Worm (Caenorhabditis elegans) whole organism, L1 larva: ENCODE measurements around the gene srh-80.
A peak's percentile ranks its signal among the peaks of the same experiment; 100 is the strongest.
"Not testable (repeated sequence)": the region's sequence is repeated elsewhere in the genome, so short reads cannot be mapped to it uniquely, and the experiment has no call there.

ENCODE experiments used
- C16A3.4 ChIP-seq: fragments of 150-350 bp; optimal IDR thresholded peaks from 2 replicates; lab custom pipeline; 2014; ENCODE audit warnings: missing biosample characterization, missing genetic modification characterization
- C34B4.2 ChIP-seq: sonication (generic microtip); optimal IDR thresholded peaks from 2 replicates; lab custom pipeline; 2017; ENCODE audit warnings: mild to moderate bottlenecking, missing genetic modification characterization, missing compliant biosample characterization
- aha-1 ChIP-seq: fragments of 150-350 bp; optimal IDR thresholded peaks from 2 replicates; lab custom pipeline; 2014; ENCODE audit warnings: missing biosample characterization, missing genetic modification characterization
- alr-1 ChIP-seq: fragments of 200-800 bp; sonication (Bioruptor generic); optimal IDR thresholded peaks from 2 replicates; lab custom pipeline; 2018; ENCODE audit warnings: borderline replicate concordance, mild to moderate bottlenecking, missing genetic modification characterization, missing compliant biosample characterization
- aly-2 ChIP-seq: fragments of 150-350 bp; optimal IDR thresholded peaks from 2 replicates; lab custom pipeline; 2014; ENCODE audit warnings: missing biosample characterization, missing genetic modification characterization
- ceh-88 ChIP-seq: fragments of 200-800 bp; sonication (Bioruptor generic); IDR thresholded peaks from 2 replicates; pipeline ENCODE4 v1.3.6; 2022; ENCODE audit warnings: missing genetic modification characterization, missing compliant biosample characterization
- ceh-90 ChIP-seq: sonication (generic microtip); optimal IDR thresholded peaks from 2 replicates; lab custom pipeline; 2016; ENCODE audit warnings: missing genetic modification characterization, missing compliant biosample characterization
- dpl-1 ChIP-seq, 3 experiments: fragments of 150-350 bp in 2 of 3; sonication (generic microtip) in 1 of 3; optimal IDR thresholded peaks; 2 replicates each; lab custom pipeline; 2014 to 2017; ENCODE audit warnings: missing biosample characterization in 3 of 3, missing genetic modification characterization in 3 of 3, missing genetic modification reagents in 3 of 3
- efl-1 ChIP-seq, 4 experiments: fragments of 150-350 bp; optimal IDR thresholded peaks in 3 of 4; peaks in 1 of 4; 1 replicate in 1 of 4; 2 replicates in 3 of 4; lab custom pipeline; 2014; ENCODE audit warnings: missing biosample characterization in 2 of 4, missing genetic modification characterization in 2 of 4, missing genetic modification reagents in 2 of 4
- efl-3 ChIP-seq: fragments of 200-800 bp; sonication (Bioruptor generic); optimal IDR thresholded peaks from 2 replicates; lab custom pipeline; 2018; ENCODE audit warnings: mild to moderate bottlenecking, missing genetic modification characterization, missing compliant biosample characterization
- egl-27 ChIP-seq, 2 experiments: fragments of 150-350 bp in 1 of 2; sonication (generic microtip); optimal IDR thresholded peaks; 3 replicates each; lab custom pipeline; 2017 to 2018; ENCODE audit warnings: missing biosample characterization in 2 of 2, missing genetic modification characterization in 2 of 2, missing genetic modification reagents in 2 of 2
- fkh-10 ChIP-seq: sonication (generic microtip); optimal IDR thresholded peaks from 2 replicates; lab custom pipeline; 2017; ENCODE audit warnings: missing biosample characterization, missing genetic modification reagents, missing genetic modification characterization
- hlh-17 ChIP-seq: fragments of 200-800 bp; sonication (Bioruptor generic); optimal IDR thresholded peaks from 2 replicates; lab custom pipeline; 2018; ENCODE audit warnings: missing genetic modification characterization, mild to moderate bottlenecking, missing compliant biosample characterization, moderate library complexity, borderline replicate concordance
- hlh-4 ChIP-seq: sonication (generic microtip); optimal IDR thresholded peaks from 2 replicates; lab custom pipeline; 2016; ENCODE audit warnings: mild to moderate bottlenecking, missing genetic modification characterization, missing compliant biosample characterization
- irx-1 ChIP-seq: sonication (generic microtip); optimal IDR thresholded peaks from 2 replicates; lab custom pipeline; 2016; ENCODE audit warnings: missing genetic modification characterization, missing compliant biosample characterization
- isw-1 ChIP-seq: fragments of 200-800 bp; sonication (Bioruptor generic); IDR thresholded peaks from 2 replicates; pipeline ENCODE4 v1.3.6; 2022; ENCODE audit warnings: missing genetic modification characterization, missing compliant biosample characterization
- jun-1 ChIP-seq: fragments of 150-350 bp; optimal IDR thresholded peaks from 2 replicates; lab custom pipeline; 2014; ENCODE audit warnings: missing biosample characterization, missing genetic modification reagents, missing genetic modification characterization
- lin-13 ChIP-seq: fragments of 150-350 bp; optimal IDR thresholded peaks from 2 replicates; lab custom pipeline; 2014; ENCODE audit warnings: missing biosample characterization, missing genetic modification reagents, missing genetic modification characterization
- lin-15B ChIP-seq: fragments of 150-350 bp; sonication (generic microtip); optimal IDR thresholded peaks from 3 replicates; lab custom pipeline; 2014; ENCODE audit warnings: missing biosample characterization, missing genetic modification characterization
- lin-35 ChIP-seq, 2 experiments: fragments of 150-350 bp; optimal IDR thresholded peaks; 2 replicates each; lab custom pipeline; 2014; ENCODE audit warnings: missing biosample characterization in 2 of 2, missing genetic modification characterization in 2 of 2, missing genetic modification reagents in 2 of 2
- lin-39 ChIP-seq: fragments of 150-350 bp; optimal IDR thresholded peaks from 2 replicates; lab custom pipeline; 2014; ENCODE audit warnings: missing biosample characterization, missing genetic modification reagents, missing genetic modification characterization
- lir-3 ChIP-seq: sonication (generic microtip); optimal IDR thresholded peaks from 2 replicates; lab custom pipeline; 2016; ENCODE audit warnings: mild to moderate bottlenecking, missing genetic modification characterization, moderate library complexity, missing compliant biosample characterization; ENCODE audit not compliant: poor library complexity
- lsy-2 ChIP-seq, 2 experiments: fragments of 150-350 bp; optimal IDR thresholded peaks; 2 replicates each; lab custom pipeline; 2014; ENCODE audit warnings: missing biosample characterization in 2 of 2, missing genetic modification characterization in 2 of 2
- mep-1 ChIP-seq: fragments of 150-350 bp; optimal IDR thresholded peaks from 2 replicates; lab custom pipeline; 2014; ENCODE audit warnings: missing biosample characterization, missing genetic modification characterization
- nhr-11 ChIP-seq: fragments of 150-350 bp; optimal IDR thresholded peaks from 2 replicates; lab custom pipeline; 2014; ENCODE audit warnings: missing biosample characterization, missing genetic modification characterization
- nhr-12 ChIP-seq: sonication (generic microtip); optimal IDR thresholded peaks from 2 replicates; lab custom pipeline; 2017; ENCODE audit warnings: missing biosample characterization, missing genetic modification characterization
- nhr-19 ChIP-seq: fragments of 200-800 bp; sonication (Bioruptor generic); conservative IDR thresholded peaks from 2 replicates; pipeline ENCODE4 v1.3.6; 2022; ENCODE audit warnings: missing genetic modification characterization, missing compliant biosample characterization
- nhr-20 ChIP-seq: sonication (generic microtip); optimal IDR thresholded peaks from 2 replicates; lab custom pipeline; 2016; ENCODE audit warnings: mild to moderate bottlenecking, missing genetic modification characterization, missing compliant biosample characterization
- nhr-237 ChIP-seq: fragments of 150-350 bp; optimal IDR thresholded peaks from 2 replicates; lab custom pipeline; 2014; ENCODE audit warnings: missing biosample characterization, missing genetic modification characterization
- nhr-84 ChIP-seq: sonication (generic microtip); optimal IDR thresholded peaks from 2 replicates; lab custom pipeline; 2017; ENCODE audit warnings: missing biosample characterization, missing genetic modification characterization
- pax-3 ChIP-seq: fragments of 200-800 bp; sonication (Bioruptor generic); optimal IDR thresholded peaks from 2 replicates; lab custom pipeline; 2018; ENCODE audit warnings: mild to moderate bottlenecking, missing genetic modification characterization, moderate library complexity, missing compliant biosample characterization
- pqm-1 ChIP-seq: sonication (generic microtip); optimal IDR thresholded peaks from 3 replicates; lab custom pipeline; 2017; ENCODE audit warnings: missing biosample characterization, missing genetic modification characterization
- skn-1 ChIP-seq: fragments of 150-350 bp; optimal IDR thresholded peaks from 2 replicates; lab custom pipeline; 2014; ENCODE audit warnings: missing biosample characterization, missing genetic modification characterization
- snpc-4 ChIP-seq: fragments of 150-350 bp; optimal IDR thresholded peaks from 2 replicates; lab custom pipeline; 2014; ENCODE audit warnings: missing biosample characterization, missing genetic modification characterization
- snu-23 ChIP-seq: sonication (generic microtip); optimal IDR thresholded peaks from 2 replicates; lab custom pipeline; 2016; ENCODE audit warnings: missing genetic modification characterization, missing compliant biosample characterization
- tlp-1 ChIP-seq: fragments of 150-350 bp; optimal IDR thresholded peaks from 2 replicates; lab custom pipeline; 2014; ENCODE audit warnings: missing biosample characterization, missing genetic modification characterization
- unc-30 ChIP-seq: sonication (generic microtip); optimal IDR thresholded peaks from 2 replicates; lab custom pipeline; 2017; ENCODE audit warnings: missing biosample characterization, missing genetic modification characterization
- unc-86 ChIP-seq: sonication (generic microtip); optimal IDR thresholded peaks from 2 replicates; lab custom pipeline; 2016; ENCODE audit warnings: missing genetic modification characterization, missing compliant biosample characterization
- unc-98 ChIP-seq: fragments of 200-800 bp; sonication (Bioruptor generic); IDR thresholded peaks from 2 replicates; pipeline ENCODE4 v1.3.6; 2022; ENCODE audit warnings: missing genetic modification characterization, missing compliant biosample characterization
- xbp-1 ChIP-seq: sonication (generic microtip); optimal IDR thresholded peaks from 2 replicates; lab custom pipeline; 2016; ENCODE audit warnings: missing genetic modification characterization, missing compliant biosample characterization
- zag-1 ChIP-seq: fragments of 150-350 bp; optimal IDR thresholded peaks from 2 replicates; lab custom pipeline; 2014; ENCODE audit warnings: missing biosample characterization, missing genetic modification characterization
- ztf-11 ChIP-seq, 2 experiments: sonication (generic microtip); optimal IDR thresholded peaks; 2 replicates each; lab custom pipeline; 2016 to 2017; ENCODE audit warnings: missing genetic modification characterization in 2 of 2, missing biosample characterization in 1 of 2, missing compliant biosample characterization in 1 of 2
- ztf-4 ChIP-seq: fragments of 150-350 bp; optimal IDR thresholded peaks from 2 replicates; lab custom pipeline; 2014; ENCODE audit warnings: missing biosample characterization, missing genetic modification characterization

Gene srh-80

DNA sequence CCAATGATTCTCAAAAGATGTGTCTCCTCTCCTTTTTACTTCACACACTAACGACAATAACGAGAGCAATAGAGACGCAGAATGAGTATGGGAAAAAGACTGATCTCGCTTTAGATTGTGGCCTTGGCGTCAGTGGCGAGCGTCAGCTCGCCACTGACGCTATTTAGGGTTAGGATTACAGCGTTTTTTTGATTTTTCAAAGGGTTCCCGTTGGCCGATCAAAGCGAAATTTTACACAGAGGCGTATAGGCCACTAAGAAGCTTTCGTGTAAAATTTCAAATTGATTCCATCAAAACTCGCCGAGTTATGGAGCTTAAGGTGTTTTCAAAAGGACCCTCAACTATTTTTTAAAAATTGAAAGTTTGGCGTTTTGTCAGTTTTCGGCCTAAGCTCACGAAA is 7.0 kb upstream of the srh-80 start, which contains the start of gene DC2.5:
DC2.5 (minus strand) TSS at position 101 of the 400 bp plus-strand sequence.
- TF ChIP-seq snpc-4 (tag; lab: Kevin White, UChicago); egl-27 (tag; optimal IDR thresholded peaks at IDR 0.05; lab: Kevin White, UChicago); hlh-4 (tag; lab: Kevin White, UChicago): not testable (repeated sequence)

DNA sequence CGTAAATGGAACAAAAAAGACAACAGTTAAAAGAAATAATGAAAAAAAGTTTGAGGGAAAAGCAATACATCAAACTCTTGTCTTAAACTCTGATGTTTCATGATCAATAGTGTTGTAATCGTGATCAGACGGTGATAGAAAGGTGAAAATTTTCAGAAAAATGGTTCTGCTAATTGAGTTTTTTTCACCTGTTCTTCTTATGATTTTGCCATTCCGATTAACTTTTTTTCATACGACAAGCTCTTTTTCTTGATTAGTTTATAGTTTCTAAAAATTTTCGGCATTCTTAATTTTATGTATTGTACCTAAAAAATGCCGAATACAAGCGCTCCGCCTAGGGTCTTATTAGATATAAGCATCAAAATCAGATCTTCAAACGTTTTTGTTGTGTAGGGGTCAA is 4.0 kb upstream of the srh-80 start:
- TF ChIP-seq lsy-2 (tag; optimal IDR thresholded peaks at IDR 0.05; lab: Kevin White, UChicago) = no peak
- TF ChIP-seq hlh-4 (tag; lab: Kevin White, UChicago) = peak; percentile 92

DNA sequence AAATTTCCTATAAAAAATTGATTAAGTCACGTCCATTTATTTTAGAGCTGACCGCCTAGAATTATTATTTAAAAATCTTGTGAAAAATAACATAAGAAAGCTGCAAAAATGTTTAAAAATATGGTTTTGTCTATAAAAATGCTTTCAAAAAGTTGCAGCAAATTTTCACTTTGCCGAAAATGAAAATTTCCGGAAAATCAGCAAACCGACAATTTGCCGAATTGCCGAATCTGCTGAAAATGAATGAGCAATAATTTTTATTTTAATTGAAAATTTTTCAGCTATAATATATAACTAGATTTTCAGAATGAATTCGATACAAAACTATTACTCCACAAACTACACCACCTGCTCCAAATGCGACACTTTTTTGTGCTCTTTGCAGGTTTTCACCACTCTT is 2.9 kb upstream of the srh-80 start, which contains the start of gene srh-78:
srh-78 (plus strand) TSS at position 301 of the 400 bp plus-strand sequence.
- TF ChIP-seq efl-1 (optimal IDR thresholded peaks at IDR 0.05; lab: Kevin White, UChicago) = no peak
- TF ChIP-seq efl-1 (GFP tag; optimal IDR thresholded peaks at IDR 0.05 in 1 of 2; lab: Kevin White, UChicago) = peak in 1 of 2 experiments; percentile 26
- TF ChIP-seq mep-1 (tag; lab: Kevin White, UChicago) = no peak
- TF ChIP-seq lin-13 (GFP tag; lab: Kevin White, UChicago) = no peak
- TF ChIP-seq efl-3 = no peak

DNA sequence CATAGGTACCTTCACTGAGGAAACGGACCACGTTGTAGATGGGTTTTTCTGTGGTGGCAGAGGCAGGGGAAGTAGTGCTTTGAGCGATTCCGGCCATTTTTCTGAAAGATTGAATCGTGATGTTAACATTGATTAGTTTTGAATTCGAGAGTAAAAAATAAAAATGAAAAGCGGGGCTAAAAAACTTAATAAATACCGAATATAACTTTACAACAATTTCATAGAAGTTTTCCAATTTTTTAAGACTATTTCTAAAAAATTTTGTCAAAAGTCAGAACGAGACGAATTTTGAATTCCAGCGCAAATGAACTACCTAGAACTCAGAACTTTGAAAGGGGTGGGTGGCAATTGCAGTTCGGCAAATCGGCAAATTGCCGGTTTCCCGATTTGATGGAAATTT is 14.8 kb downstream of the srh-80 start, which contains the start of gene kin-33:
kin-33 (minus strand) TSS at position 101 of the 400 bp plus-strand sequence.
- TF ChIP-seq nhr-237 (tag; lab: Kevin White, UChicago) (no peak), C34B4.2 (tag; lab: Kevin White, UChicago) (no peak), fkh-10 (GFP tag; lab: Kevin White, UChicago) (no peak), nhr-20 (tag; lab: Kevin White, UChicago) (no peak), xbp-1 (tag; lab: Kevin White, UChicago) (no peak), unc-86 (no peak), nhr-11 (tag; lab: Kevin White, UChicago) (no peak), ceh-90 (no peak), nhr-19 (GFP tag; lab: Robert Waterston, UW) (no peak), snpc-4 (tag; lab: Kevin White, UChicago) (no peak)

DNA sequence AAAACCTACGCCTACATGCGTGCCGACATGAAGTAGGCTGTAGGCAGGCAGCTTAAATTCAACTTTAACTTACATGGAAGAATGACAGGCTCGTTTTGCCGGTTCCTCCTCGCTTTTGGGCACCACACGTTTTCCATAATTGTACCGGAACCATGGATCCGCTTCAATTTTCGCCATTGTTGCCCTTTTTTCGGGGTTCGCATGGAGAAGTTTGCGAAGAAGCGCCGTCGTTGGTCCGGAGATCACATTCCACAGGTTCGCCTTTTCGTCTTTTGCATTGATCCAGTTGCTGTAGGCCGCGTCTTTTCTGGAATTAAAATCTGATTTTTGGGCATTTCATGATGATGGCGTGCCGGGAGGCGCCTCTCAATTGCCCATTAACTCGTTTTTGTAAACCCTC is 17.3 kb downstream of the srh-80 start:
- TF ChIP-seq nhr-12 (tag; lab: Kevin White, UChicago) = no peak
- no peak for TF ChIP-seq lin-15B (tag; lab: Kevin White, UChicago)
- TF ChIP-seq skn-1 = no peak
- TF ChIP-seq ztf-4 = no peak
- TF ChIP-seq dpl-1 (GFP tag; optimal IDR thresholded peaks at IDR 0.05; lab: Kevin White, UChicago) = no peak
- no peak for TF ChIP-seq isw-1 (GFP tag; lab: Robert Waterston, UW)
- TF ChIP-seq aly-2 (tag; lab: Kevin White, UChicago) = no peak
- no peak for TF ChIP-seq unc-30
- TF ChIP-seq egl-27 (tag; optimal IDR thresholded peaks at IDR 0.05; lab: Kevin White, UChicago) = no peak
- no peak for TF ChIP-seq irx-1 (tag; lab: Kevin White, UChicago)
- TF ChIP-seq hlh-4 (tag; lab: Kevin White, UChicago) = no peak
- no peak for TF ChIP-seq zag-1 (tag; lab: Kevin White, UChicago)
- no peak for TF ChIP-seq ztf-11 (tag; optimal IDR thresholded peaks at IDR 0.05; lab: Kevin White, UChicago)
- TF ChIP-seq jun-1 (tag; lab: Kevin White, UChicago) = no peak
- TF ChIP-seq, all 84 proteins: peak for 0

DNA sequence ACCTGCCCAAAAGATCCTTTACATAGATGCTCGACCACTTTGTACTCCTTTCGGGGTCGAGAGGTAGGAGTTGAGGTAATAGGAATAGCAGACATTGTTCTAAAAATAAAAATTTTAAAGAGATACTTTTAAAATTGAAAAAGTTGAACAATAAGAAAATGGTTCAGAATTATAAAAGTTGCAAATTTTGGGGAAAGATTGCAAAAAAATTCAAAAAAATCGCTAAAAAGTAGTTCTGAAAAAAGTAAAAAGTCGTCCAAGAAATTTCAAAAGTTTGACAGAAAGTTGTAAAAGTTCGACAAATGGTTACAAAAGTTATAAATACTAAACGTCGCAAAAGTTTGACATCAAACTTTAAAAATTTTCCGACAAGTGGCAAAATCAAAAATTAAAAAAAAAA is 18.4 kb downstream of the srh-80 start, which contains the start of gene R02C2.1:
R02C2.1 (minus strand) TSS at position 101 of the 400 bp plus-strand sequence.
- no peak for TF ChIP-seq pax-3
- no peak for TF ChIP-seq aly-2 (tag; lab: Kevin White, UChicago)
- TF ChIP-seq lin-35 (GFP tag; optimal IDR thresholded peaks at IDR 0.05; lab: Kevin White, UChicago) = no peak
- TF ChIP-seq unc-98 (GFP tag; lab: Robert Waterston, UW) = no peak
- no peak for TF ChIP-seq ceh-88 (GFP tag; lab: Robert Waterston, UW)
- TF ChIP-seq ztf-4 = no peak
- no peak for TF ChIP-seq C16A3.4 (tag; lab: Kevin White, UChicago)
- TF ChIP-seq tlp-1 (tag; lab: Kevin White, UChicago) = no peak
- TF ChIP-seq lin-39 (tag; lab: Kevin White, UChicago) = no peak
- no peak for TF ChIP-seq pqm-1 (tag; lab: Kevin White, UChicago)
- TF ChIP-seq aha-1 (tag; lab: Kevin White, UChicago) = no peak
- no peak for TF ChIP-seq hlh-17
- TF ChIP-seq hlh-4 (tag; lab: Kevin White, UChicago) = no peak
- no peak for TF ChIP-seq lir-3 (tag; lab: Kevin White, UChicago)
- TF ChIP-seq snu-23 (GFP tag; lab: Kevin White, UChicago) = no peak
- TF ChIP-seq nhr-84 = no peak
- TF ChIP-seq alr-1 (tag; lab: Kevin White, UChicago) = no peak
- no peak for TF ChIP-seq lsy-2 (tag; optimal IDR thresholded peaks at IDR 0.05; lab: Kevin White, UChicago)
